Fruit fly (Drosophila melanogaster): Measurements from ENCODE around the gene CG13082.

The CG13082 gene

DNA sequence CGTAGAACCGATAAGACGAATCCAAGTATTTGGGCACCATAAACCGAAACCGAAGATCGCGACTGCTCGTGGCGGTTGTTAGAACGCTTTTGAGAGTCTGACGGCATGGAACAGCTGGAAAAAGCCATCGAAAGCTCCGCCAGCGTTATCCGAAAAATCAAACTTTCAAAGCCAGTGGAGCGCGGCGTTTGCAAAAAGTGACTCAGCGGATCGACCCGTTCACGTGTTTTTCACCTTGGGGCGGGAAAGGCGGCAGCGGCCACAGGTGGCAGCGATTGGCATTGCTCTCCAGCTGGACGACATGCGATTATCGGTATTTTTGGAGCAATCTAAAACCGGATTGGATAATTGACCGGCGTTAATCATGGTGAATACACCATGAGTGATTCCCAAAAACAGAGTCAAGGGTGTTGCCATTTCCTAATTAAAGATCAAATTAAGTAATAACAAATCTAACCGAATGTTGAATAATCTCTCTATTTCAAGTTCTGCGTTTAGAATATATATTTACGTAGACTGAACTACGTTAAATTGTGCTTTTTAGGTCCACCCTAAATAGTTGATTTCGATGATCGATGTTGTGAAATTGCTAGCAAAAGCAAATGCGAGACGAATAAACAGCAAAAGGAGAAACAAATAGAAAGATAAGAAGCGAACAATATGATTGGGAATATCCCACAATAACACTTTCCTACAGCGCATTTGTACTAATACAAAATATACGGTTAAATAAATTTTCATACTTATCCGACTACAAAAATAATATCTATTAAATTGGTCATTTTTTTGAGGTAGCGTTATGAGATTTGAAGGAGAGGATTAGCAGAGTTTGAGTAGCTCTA, 8.9 kb downstream of the CG13082 start, which contains the start of gene CG10337 (continued):
- TF ChIP-seq CG6854 (GFP tag; optimal IDR thresholded peaks at IDR 0.05), result peak; percentile 64
- no peak for TF ChIP-seq abd-A (tag; optimal IDR thresholded peaks at IDR 0.05)
- TF ChIP-seq CG6791 (GFP tag; IDR thresholded peaks at IDR 0.05; ENCODE audit: partially characterized antibody), result no peak
- no peak for TF ChIP-seq sima (GFP tag; optimal IDR thresholded peaks at IDR 0.05)
- TF ChIP-seq CG13123 (GFP tag; optimal IDR thresholded peaks at IDR 0.05), result no peak
- TF ChIP-seq prd (optimal IDR thresholded peaks at IDR 0.05), result no peak
- TF ChIP-seq prd (GFP tag; IDR thresholded peaks at IDR 0.05), result no peak; the same call in 2 of the 3 replicates
- no peak for TF ChIP-seq CG33213 (GFP tag; optimal IDR thresholded peaks at IDR 0.05)
- peak; percentile 28 for TF ChIP-seq Nf-YC (tag; optimal IDR thresholded peaks at IDR 0.05)
- TF ChIP-seq Oli (tag; optimal IDR thresholded peaks at IDR 0.05), result no peak
- no peak for TF ChIP-seq CG17802 (tag; optimal IDR thresholded peaks at IDR 0.05)
- no peak for TF ChIP-seq ac (GFP tag; optimal IDR thresholded peaks at IDR 0.05)
- TF ChIP-seq Hand (GFP tag; optimal IDR thresholded peaks at IDR 0.05), result peak; percentile 65
- TF ChIP-seq tgo (GFP tag; IDR thresholded peaks at IDR 0.05), result no peak
- no peak for TF ChIP-seq aop (GFP tag; IDR thresholded peaks at IDR 0.05)
- TF ChIP-seq Hr78 (GFP tag; optimal IDR thresholded peaks at IDR 0.05), result no peak
- no peak for TF ChIP-seq Scr (GFP tag; IDR thresholded peaks at IDR 0.05; ENCODE audit: partially characterized antibody)
- no peak for TF ChIP-seq CkIIα-i1 (GFP tag; IDR thresholded peaks at IDR 0.05)
- peak; percentile 8 for TF ChIP-seq Jarid2 (GFP tag; optimal IDR thresholded peaks at IDR 0.05)
- TF ChIP-seq eyg (GFP tag; optimal IDR thresholded peaks at IDR 0.05), result no peak
- TF ChIP-seq ems (GFP tag; optimal IDR thresholded peaks at IDR 0.05), result no peak
- TF ChIP-seq Hmr (GFP tag; optimal IDR thresholded peaks at IDR 0.05), result peak; percentile 70
- no peak for TF ChIP-seq trem (tag; optimal IDR thresholded peaks at IDR 0.05)
- TF ChIP-seq CG13624 (GFP tag; optimal IDR thresholded peaks at IDR 0.05), result no peak
- peak; percentile 36 for TF ChIP-seq D19B (GFP tag; optimal IDR thresholded peaks at IDR 0.05)
- TF ChIP-seq CG9797 (GFP tag; optimal IDR thresholded peaks at IDR 0.05), result no peak
- no peak for TF ChIP-seq NC2β (GFP tag; optimal IDR thresholded peaks at IDR 0.05)
- peak; percentile 54; the same call in 1 of the 3 replicates for TF ChIP-seq CG11695 (GFP tag; IDR thresholded peaks at IDR 0.05)
- peak; percentile 70 for TF ChIP-seq lilli (GFP tag; optimal IDR thresholded peaks at IDR 0.05)
- no peak for TF ChIP-seq CG7963 (GFP tag; IDR thresholded peaks at IDR 0.05; ENCODE audit: partially characterized antibody)
- peak; percentile 53; the same call in 1 of the 2 replicates for TF ChIP-seq vvl (GFP tag; IDR thresholded peaks at IDR 0.05)
- TF ChIP-seq Kr (GFP tag; optimal IDR thresholded peaks at IDR 0.05), result no peak
- TF ChIP-seq CG17328 (GFP tag; IDR thresholded peaks at IDR 0.05), result peak; percentile 50
- TF ChIP-seq ftz-f1 (GFP tag; optimal IDR thresholded peaks at IDR 0.05), result peak; percentile 61
- TF ChIP-seq Med (GFP tag), result peak; percentile 83
- no peak for TF ChIP-seq chif (GFP tag; optimal IDR thresholded peaks at IDR 0.05)
- TF ChIP-seq CG6272 (GFP tag; IDR thresholded peaks at IDR 0.05), result no peak
- TF ChIP-seq Trl (optimal IDR thresholded peaks at IDR 0.05), result peak in 1 of 2 experiments; percentile 1
- no peak for TF ChIP-seq Trl (GFP tag; optimal IDR thresholded peaks at IDR 0.05)
- no peak for TF ChIP-seq Dp (GFP tag; optimal IDR thresholded peaks at IDR 0.05)
- no peak for TF ChIP-seq amos (GFP tag; IDR thresholded peaks at IDR 0.05; ENCODE audit: partially characterized antibody)
- peak; percentile 10 for TF ChIP-seq CG18262 (tag; optimal IDR thresholded peaks at IDR 0.05)
- no peak for TF ChIP-seq CG2889 (GFP tag; IDR thresholded peaks at IDR 0.05)
- TF ChIP-seq Opbp (GFP tag; IDR thresholded peaks at IDR 0.05; ENCODE audit: partially characterized antibody), result no peak
- TF ChIP-seq Pdp1 (GFP tag; optimal IDR thresholded peaks at IDR 0.05), result peak; percentile 18 to 60
- TF ChIP-seq CG10979 (tag; optimal IDR thresholded peaks at IDR 0.05), result peak; percentile 29
- peak; percentile 29 for TF ChIP-seq CG12219 (GFP tag; optimal IDR thresholded peaks at IDR 0.05)
- no peak for TF ChIP-seq CG16815 (GFP tag; optimal IDR thresholded peaks at IDR 0.05)
- TF ChIP-seq chn (GFP tag; optimal IDR thresholded peaks at IDR 0.05), result no peak
